Worm (Caenorhabditis elegans) whole organism, L4 larva: ENCODE results near the gene vps-41.

ENCODE experiments used
- F10B5.3 ChIP-seq: sonication (generic microtip); optimal IDR thresholded peaks from 2 replicates; lab custom pipeline; 2016; ENCODE audit warnings: mild to moderate bottlenecking, missing genetic modification characterization, missing compliant biosample characterization
- F26F4.8 ChIP-seq: fragments of 200-800 bp; sonication (Bioruptor generic); conservative IDR thresholded peaks from 2 replicates; pipeline ENCODE4 v1.3.6; 2022; ENCODE audit warnings: missing genetic modification characterization, missing compliant biosample characterization
- F44E2.7 ChIP-seq: fragments of 200-800 bp; sonication (Bioruptor generic); IDR thresholded peaks from 2 replicates; pipeline ENCODE4 v2.1.2; 2022; ENCODE audit warnings: missing genetic modification characterization, missing compliant biosample characterization
- T20F7.1 ChIP-seq: fragments of 200-800 bp; sonication (Bioruptor generic); optimal IDR thresholded peaks from 2 replicates; lab custom pipeline; 2018; ENCODE audit warnings: mild to moderate bottlenecking, missing genetic modification characterization, missing compliant biosample characterization
- Y48G9A.11 ChIP-seq: fragments of 200-800 bp; sonication (Bioruptor generic); IDR thresholded peaks from 2 replicates; pipeline ENCODE4 v1.3.6; 2022; ENCODE audit warnings: missing genetic modification reagents, missing genetic modification characterization, missing compliant biosample characterization
- Y5F2A.4 ChIP-seq: fragments of 200-800 bp; sonication (Bioruptor generic); optimal IDR thresholded peaks from 2 replicates; lab custom pipeline; 2018; ENCODE audit warnings: mild to moderate bottlenecking, missing genetic modification characterization, missing compliant biosample characterization
- ZK546.5 ChIP-seq, 2 experiments: sonication (generic microtip); optimal IDR thresholded peaks; 2 replicates each; lab custom pipeline; 2017; ENCODE audit warnings: missing biosample characterization in 2 of 2, missing genetic modification characterization in 2 of 2
- aly-2 ChIP-seq: sonication (generic microtip); optimal IDR thresholded peaks from 2 replicates; lab custom pipeline; 2018; ENCODE audit warnings: missing biosample characterization, missing genetic modification characterization
- ama-1 ChIP-seq: fragments of 150-350 bp; optimal IDR thresholded peaks from 2 replicates; lab custom pipeline; 2014; ENCODE audit warnings: inconsistent platforms, mixed read lengths
- attf-4 ChIP-seq: sonication (generic microtip); optimal IDR thresholded peaks from 3 replicates; lab custom pipeline; 2017; ENCODE audit warnings: missing biosample characterization, missing genetic modification characterization
- ceh-44 ChIP-seq: fragments of 200-800 bp; sonication (Bioruptor generic); IDR thresholded peaks from 2 replicates; pipeline ENCODE4 v1.3.6; 2022; ENCODE audit warnings: missing genetic modification reagents, missing genetic modification characterization, missing compliant biosample characterization
- ctbp-1 ChIP-seq: fragments of 200-800 bp; sonication (Bioruptor generic); IDR thresholded peaks from 2 replicates; pipeline ENCODE4 v1.3.6; 2022; ENCODE audit warnings: missing genetic modification reagents, missing genetic modification characterization, missing compliant biosample characterization
- daf-16 ChIP-seq, 3 experiments: sonication (generic microtip); optimal IDR thresholded peaks; 2 replicates each; lab custom pipeline; 2016 to 2017; ENCODE audit warnings: missing genetic modification characterization in 3 of 3, missing genetic modification reagents in 3 of 3, mild to moderate bottlenecking in 2 of 3, missing compliant biosample characterization in 2 of 3, missing biosample characterization in 1 of 3, moderate library complexity in 1 of 3
- dmd-9 ChIP-seq: fragments of 200-800 bp; sonication (Bioruptor generic); IDR thresholded peaks from 2 replicates; pipeline ENCODE4 v1.3.6; 2022; ENCODE audit warnings: missing genetic modification reagents, missing genetic modification characterization, missing compliant biosample characterization
- duxl-1 ChIP-seq: sonication (generic microtip); optimal IDR thresholded peaks from 2 replicates; lab custom pipeline; 2016; ENCODE audit warnings: mild to moderate bottlenecking, missing genetic modification characterization, moderate library complexity, missing compliant biosample characterization; ENCODE audit not compliant: poor library complexity
- egl-27 ChIP-seq: sonication (generic microtip); optimal IDR thresholded peaks from 3 replicates; lab custom pipeline; 2017; ENCODE audit warnings: missing biosample characterization, missing genetic modification reagents, missing genetic modification characterization
- fkh-10 ChIP-seq: fragments of 150-350 bp; optimal IDR thresholded peaks from 2 replicates; lab custom pipeline; 2014; ENCODE audit warnings: missing biosample characterization, missing genetic modification reagents, missing genetic modification characterization
- fos-1 ChIP-seq: fragments of 150-350 bp; optimal IDR thresholded peaks from 2 replicates; lab custom pipeline; 2014; ENCODE audit warnings: missing biosample characterization, missing genetic modification characterization
- gei-8 ChIP-seq: fragments of 200-800 bp; sonication (Bioruptor generic); optimal IDR thresholded peaks from 2 replicates; lab custom pipeline; 2018; ENCODE audit warnings: mild to moderate bottlenecking, missing genetic modification characterization, missing compliant biosample characterization
- hlh-11 ChIP-seq: fragments of 200-800 bp; sonication (Bioruptor generic); optimal IDR thresholded peaks from 2 replicates; lab custom pipeline; 2018; ENCODE audit warnings: mild to moderate bottlenecking, missing genetic modification characterization, missing compliant biosample characterization
- jun-1 ChIP-seq: fragments of 150-350 bp; optimal IDR thresholded peaks from 2 replicates; lab custom pipeline; 2014; ENCODE audit warnings: missing biosample characterization, missing genetic modification reagents, missing genetic modification characterization
- lin-1 ChIP-seq: fragments of 200-800 bp; sonication (Bioruptor generic); IDR thresholded peaks from 2 replicates; pipeline ENCODE4 v1.3.6; 2022; ENCODE audit warnings: missing genetic modification reagents, missing genetic modification characterization, missing compliant biosample characterization
- lin-13 ChIP-seq: fragments of 150-350 bp; optimal IDR thresholded peaks from 2 replicates; lab custom pipeline; 2014; ENCODE audit warnings: missing biosample characterization, missing genetic modification reagents, missing genetic modification characterization
- lir-3 ChIP-seq: sonication (generic microtip); optimal IDR thresholded peaks from 2 replicates; lab custom pipeline; 2016; ENCODE audit warnings: mild to moderate bottlenecking, missing genetic modification characterization, missing compliant biosample characterization
- madf-5 ChIP-seq, 2 experiments: fragments of 200-800 bp; sonication (Bioruptor generic); IDR thresholded peaks; 2 replicates each; pipeline ENCODE4 v1.3.6; 2022; ENCODE audit warnings: missing compliant biosample characterization in 2 of 2, missing genetic modification characterization in 2 of 2
- madf-9 ChIP-seq: fragments of 200-800 bp; sonication (Bioruptor generic); conservative IDR thresholded peaks from 2 replicates; pipeline ENCODE4 v1.3.6; 2022; ENCODE audit warnings: missing genetic modification reagents, missing genetic modification characterization, missing compliant biosample characterization
- mep-1 ChIP-seq: fragments of 150-350 bp; sonication (generic microtip); optimal IDR thresholded peaks from 3 replicates; lab custom pipeline; 2014; ENCODE audit warnings: missing biosample characterization, missing genetic modification characterization
- mxl-3 ChIP-seq: fragments of 200-800 bp; sonication (Bioruptor generic); optimal IDR thresholded peaks from 2 replicates; lab custom pipeline; 2018; ENCODE audit warnings: mild to moderate bottlenecking, missing genetic modification characterization, missing compliant biosample characterization
- nhr-10 ChIP-seq: fragments of 150-350 bp; optimal IDR thresholded peaks from 2 replicates; lab custom pipeline; 2014; ENCODE audit warnings: missing biosample characterization, missing genetic modification characterization
- nhr-102 ChIP-seq: sonication (generic microtip); optimal IDR thresholded peaks from 2 replicates; lab custom pipeline; 2016; ENCODE audit warnings: mild to moderate bottlenecking, missing genetic modification characterization, moderate library complexity, missing compliant biosample characterization
- nhr-111 ChIP-seq: fragments of 200-800 bp; sonication (Bioruptor generic); optimal IDR thresholded peaks from 2 replicates; lab custom pipeline; 2018; ENCODE audit warnings: mild to moderate bottlenecking, missing genetic modification characterization, missing compliant biosample characterization
- nhr-237 ChIP-seq: sonication (generic microtip); optimal IDR thresholded peaks from 2 replicates; lab custom pipeline; 2017; ENCODE audit warnings: missing biosample characterization, missing genetic modification characterization
- nhr-28 ChIP-seq: fragments of 150-350 bp; optimal IDR thresholded peaks from 2 replicates; lab custom pipeline; 2014; ENCODE audit warnings: missing biosample characterization, missing genetic modification characterization
- nhr-48 ChIP-seq: sonication (generic microtip); optimal IDR thresholded peaks from 2 replicates; lab custom pipeline; 2016; ENCODE audit warnings: mild to moderate bottlenecking, missing genetic modification characterization, missing compliant biosample characterization
- nhr-6 ChIP-seq: fragments of 150-350 bp; optimal IDR thresholded peaks from 2 replicates; lab custom pipeline; 2014; ENCODE audit warnings: missing biosample characterization, missing genetic modification characterization
- rbr-2 ChIP-seq: sonication (generic microtip); optimal IDR thresholded peaks from 2 replicates; lab custom pipeline; 2016; ENCODE audit warnings: missing genotype, missing genetic modification characterization, missing compliant biosample characterization
- snpc-4 ChIP-seq: fragments of 150-350 bp; optimal IDR thresholded peaks from 2 replicates; lab custom pipeline; 2014; ENCODE audit warnings: missing biosample characterization, missing genetic modification characterization
- spr-3 ChIP-seq: fragments of 200-800 bp; sonication (Bioruptor generic); optimal IDR thresholded peaks from 2 replicates; lab custom pipeline; 2018; ENCODE audit warnings: mild to moderate bottlenecking, missing genetic modification characterization, missing compliant biosample characterization
- tra-1 ChIP-seq: fragments of 200-800 bp; sonication (Bioruptor generic); IDR thresholded peaks from 2 replicates; pipeline ENCODE4 v1.3.6; 2022; ENCODE audit warnings: missing genetic modification reagents, missing genetic modification characterization, missing compliant biosample characterization
- vab-7 ChIP-seq: fragments of 200-800 bp; sonication (Bioruptor generic); IDR thresholded peaks from 2 replicates; pipeline ENCODE4 v1.3.6; 2022; ENCODE audit warnings: missing genetic modification reagents, missing genetic modification characterization, missing compliant biosample characterization
- zfp-2 ChIP-seq: sonication (generic microtip); optimal IDR thresholded peaks from 2 replicates; lab custom pipeline; 2016; ENCODE audit warnings: mild to moderate bottlenecking, missing genetic modification characterization, missing compliant biosample characterization
- ztf-7 ChIP-seq: fragments of 150-350 bp; optimal IDR thresholded peaks from 2 replicates; lab custom pipeline; 2014; ENCODE audit warnings: missing biosample characterization, missing genetic modification characterization

vps-41 gene

ce11 chrX:5319214-5319838 is 35.7 kb downstream of the vps-41 start (continued):
- peak; percentile 72; the same call in 1 of the 2 replicates for TF ChIP-seq vab-7 (GFP tag; lab: Robert Waterston, UW)
- no peak for TF ChIP-seq spr-3 (GFP tag; lab: Kevin White, UChicago)
- TF ChIP-seq madf-9 = peak; percentile 73
- no peak for TF ChIP-seq jun-1
- peak; percentile 47 for TF ChIP-seq attf-4
- peak; percentile 77 for TF ChIP-seq ctbp-1 (GFP tag; lab: Robert Waterston, UW)
- peak; percentile 86; the same call in 1 of the 2 replicates for TF ChIP-seq F44E2.7 (GFP tag; lab: Robert Waterston, UW)
- no peak for TF ChIP-seq egl-27
- no peak for TF ChIP-seq F10B5.3 (tag; lab: Kevin White, UChicago)
- TF ChIP-seq Y5F2A.4 (GFP tag; lab: Kevin White, UChicago) = peak; percentile 29
- peak; percentile 64; the same call in 1 of the 2 replicates for TF ChIP-seq dmd-9 (GFP tag; lab: Robert Waterston, UW)
- TF ChIP-seq daf-16 (GFP tag; optimal IDR thresholded peaks at IDR 0.05; lab: Kevin White, UChicago) = peak; percentile 26 to 73
- TF ChIP-seq daf-16 (tag; optimal IDR thresholded peaks at IDR 0.05; lab: Kevin White, UChicago) = peak; percentile 45
- no peak for TF ChIP-seq aly-2 (tag; lab: Kevin White, UChicago)
- no peak for TF ChIP-seq lin-13 (GFP tag; lab: Kevin White, UChicago)
- peak; percentile 39 for TF ChIP-seq mep-1 (tag; lab: Kevin White, UChicago)
- peak; percentile 63 for TF ChIP-seq mxl-3 (GFP tag; lab: Kevin White, UChicago)
- peak; percentile 15 for TF ChIP-seq snpc-4 (tag; lab: Kevin White, UChicago)
- peak; percentile 13 for TF ChIP-seq nhr-28 (tag; lab: Kevin White, UChicago)
- peak; percentile 65 for TF ChIP-seq gei-8 (GFP tag; lab: Kevin White, UChicago)
- TF ChIP-seq T20F7.1 = peak; percentile 18
- peak; percentile 68 for TF ChIP-seq ztf-7 (tag; lab: Kevin White, UChicago)
- TF ChIP-seq madf-5 (GFP tag; IDR thresholded peaks at IDR 0.05; lab: Robert Waterston, UW) = 0 out of 4 replicates have a peak, but pooled peaks of 1 of the 2 experiments have one; percentile 53
- no peak for TF ChIP-seq ZK546.5 (tag; optimal IDR thresholded peaks at IDR 0.05; lab: Kevin White, UChicago)
- no peak for TF ChIP-seq ceh-44 (GFP tag; lab: Robert Waterston, UW)
- peak; percentile 68 for TF ChIP-seq nhr-111 (GFP tag; lab: Kevin White, UChicago)
- no peak for TF ChIP-seq nhr-6
- 0 out of 2 replicates have a peak, but pooled peaks have one; percentile 31 for TF ChIP-seq tra-1 (GFP tag; lab: Robert Waterston, UW)
- TF ChIP-seq lin-1 (GFP tag; lab: Robert Waterston, UW) = peak; percentile 67; the same call in 1 of the 2 replicates

ce11 chrX:5321563-5321962 is 37.9 kb downstream of the vps-41 start:
- TF ChIP-seq aly-2 (tag; lab: Kevin White, UChicago) (no peak), ama-1 (no peak), F26F4.8 (GFP tag; lab: Robert Waterston, UW) (no peak), nhr-48 (tag; lab: Kevin White, UChicago) (no peak), hlh-11 (tag; lab: Kevin White, UChicago) (no peak), duxl-1 (tag; lab: Kevin White, UChicago) (no peak), nhr-28 (tag; lab: Kevin White, UChicago) (no peak)

- no peak for TF ChIP-seq nhr-237 (tag; lab: Kevin White, UChicago)
- no peak for TF ChIP-seq nhr-10 (tag; lab: Kevin White, UChicago)
- no peak for TF ChIP-seq lir-3 (tag; lab: Kevin White, UChicago)
- TF ChIP-seq Y48G9A.11 (GFP tag; lab: Robert Waterston, UW) = no peak
- TF ChIP-seq fos-1 (tag; lab: Kevin White, UChicago) = no peak
- TF ChIP-seq fkh-10 (GFP tag; lab: Kevin White, UChicago) = no peak
- no peak for TF ChIP-seq aly-2 (tag; lab: Kevin White, UChicago)
- TF ChIP-seq rbr-2 = no peak
- no peak for TF ChIP-seq nhr-102 (tag; lab: Kevin White, UChicago)
- no peak for TF ChIP-seq zfp-2 (tag; lab: Kevin White, UChicago)
Measured at ce11 chrX:5323287-5323686, 39.7 kb downstream of the vps-41 start, which contains the start of gene sto-2. Gene sto-2 (minus strand): TSS chrX:5323387.
